Worm (Caenorhabditis elegans) whole organism, mixed stage, embryonic: ENCODE results near the gene such-1.

Experiments
- M03D4.4 ChIP-seq: sonication (generic microtip); optimal IDR thresholded peaks from 2 replicates; lab custom pipeline; 2017; ENCODE audit warnings: mild to moderate bottlenecking, missing genetic modification characterization, missing compliant biosample characterization
- bed-3 ChIP-seq: fragments of 200-800 bp; sonication (Bioruptor generic); optimal IDR thresholded peaks from 3 replicates; lab custom pipeline; 2018; ENCODE audit warnings: mild to moderate bottlenecking, missing genetic modification characterization, moderate library complexity, missing compliant biosample characterization
- blmp-1 ChIP-seq: fragments of 150-350 bp; optimal IDR thresholded peaks from 2 replicates; lab custom pipeline; 2014; ENCODE audit warnings: missing biosample characterization, missing genetic modification characterization
- ceh-39 ChIP-seq: fragments of 150-350 bp; optimal IDR thresholded peaks from 2 replicates; lab custom pipeline; 2014; ENCODE audit warnings: missing biosample characterization, missing genetic modification characterization
- ceh-43 ChIP-seq: fragments of 200-800 bp; sonication (Bioruptor generic); optimal IDR thresholded peaks from 2 replicates; lab custom pipeline; 2018; ENCODE audit warnings: mild to moderate bottlenecking, missing genetic modification characterization, moderate library complexity, missing compliant biosample characterization
- ceh-83 ChIP-seq: fragments of 200-800 bp; sonication (Bioruptor generic); optimal IDR thresholded peaks from 2 replicates; lab custom pipeline; 2018; ENCODE audit warnings: mild to moderate bottlenecking, missing genetic modification characterization, missing compliant biosample characterization
- ces-1 ChIP-seq: fragments of 150-350 bp; optimal IDR thresholded peaks from 2 replicates; lab custom pipeline; 2014; ENCODE audit warnings: missing biosample characterization, missing genetic modification reagents, missing genetic modification characterization
- cnd-1 ChIP-seq: fragments of 200-800 bp; sonication (Bioruptor generic); optimal IDR thresholded peaks from 2 replicates; lab custom pipeline; 2018; ENCODE audit warnings: mild to moderate bottlenecking, missing genetic modification characterization, missing compliant biosample characterization
- drap-1 ChIP-seq: fragments of 200-800 bp; sonication (Bioruptor generic); optimal IDR thresholded peaks from 3 replicates; lab custom pipeline; 2018; ENCODE audit warnings: mild to moderate bottlenecking, missing genetic modification characterization, missing compliant biosample characterization
- elt-1 ChIP-seq: sonication (generic microtip); optimal IDR thresholded peaks from 2 replicates; lab custom pipeline; 2017; ENCODE audit warnings: missing genetic modification characterization, mild to moderate bottlenecking, missing compliant biosample characterization, antibody characterized with exemption, moderate library complexity, borderline replicate concordance; ENCODE audit not compliant: insufficient read depth
- elt-3 ChIP-seq: fragments of 150-350 bp; optimal IDR thresholded peaks from 2 replicates; lab custom pipeline; 2014; ENCODE audit warnings: missing biosample characterization, missing genetic modification characterization
- flh-1 ChIP-seq: fragments of 200-800 bp; sonication (Bioruptor generic); optimal IDR thresholded peaks from 2 replicates; lab custom pipeline; 2018; ENCODE audit warnings: mild to moderate bottlenecking, missing genetic modification characterization, moderate library complexity, missing compliant biosample characterization
- ham-2 ChIP-seq: fragments of 200-800 bp; sonication (Bioruptor generic); optimal IDR thresholded peaks from 2 replicates; lab custom pipeline; 2018; ENCODE audit warnings: mild to moderate bottlenecking, missing genetic modification characterization, missing compliant biosample characterization
- hlh-1 ChIP-seq: fragments of 150-350 bp; optimal IDR thresholded peaks from 2 replicates; lab custom pipeline; 2014; ENCODE audit warnings: missing biosample characterization, missing genetic modification reagents, missing genetic modification characterization
- lin-32 ChIP-seq: fragments of 200-800 bp; sonication (Bioruptor generic); optimal IDR thresholded peaks from 2 replicates; lab custom pipeline; 2018; ENCODE audit warnings: mild to moderate bottlenecking, missing genetic modification characterization, missing compliant biosample characterization
- lsy-2 ChIP-seq: fragments of 150-350 bp; optimal IDR thresholded peaks from 2 replicates; lab custom pipeline; 2014; ENCODE audit warnings: missing biosample characterization, missing genetic modification characterization
- mab-5 ChIP-seq: fragments of 150-350 bp; optimal IDR thresholded peaks from 2 replicates; lab custom pipeline; 2014; ENCODE audit warnings: missing biosample characterization, missing genetic modification characterization
- mep-1 ChIP-seq: fragments of 150-350 bp; optimal IDR thresholded peaks from 2 replicates; lab custom pipeline; 2017; ENCODE audit warnings: missing biosample characterization, missing genetic modification reagents, missing genetic modification characterization, inconsistent platforms
- mls-2 ChIP-seq: sonication (generic microtip); optimal IDR thresholded peaks from 2 replicates; lab custom pipeline; 2016; ENCODE audit warnings: mild to moderate bottlenecking, missing genetic modification characterization, moderate library complexity, missing compliant biosample characterization
- nhr-12 ChIP-seq: fragments of 150-350 bp; optimal IDR thresholded peaks from 2 replicates; lab custom pipeline; 2014; ENCODE audit warnings: missing biosample characterization, missing genetic modification characterization
- nhr-2 ChIP-seq: fragments of 150-350 bp; optimal IDR thresholded peaks from 2 replicates; lab custom pipeline; 2014; ENCODE audit warnings: missing biosample characterization, missing genetic modification characterization
- nhr-237 ChIP-seq: fragments of 150-350 bp; optimal IDR thresholded peaks from 2 replicates; lab custom pipeline; 2014; ENCODE audit warnings: missing biosample characterization, missing genetic modification characterization
- nhr-28 ChIP-seq: fragments of 150-350 bp; optimal IDR thresholded peaks from 2 replicates; lab custom pipeline; 2014; ENCODE audit warnings: missing biosample characterization, missing genetic modification characterization
- nhr-76 ChIP-seq: sonication (generic microtip); optimal IDR thresholded peaks from 2 replicates; lab custom pipeline; 2017; ENCODE audit warnings: missing biosample characterization, missing genetic modification characterization
- pha-4 ChIP-seq: fragments of 150-350 bp; optimal IDR thresholded peaks from 2 replicates; lab custom pipeline; 2018; ENCODE audit warnings: missing biosample characterization, missing genetic modification reagents, missing genetic modification characterization
- sem-2 ChIP-seq: fragments of 200-800 bp; sonication (Bioruptor generic); optimal IDR thresholded peaks from 2 replicates; lab custom pipeline; 2018; ENCODE audit warnings: mild to moderate bottlenecking, missing genetic modification characterization, missing compliant biosample characterization
- sptf-1 ChIP-seq: sonication (generic microtip); optimal IDR thresholded peaks from 2 replicates; lab custom pipeline; 2017; ENCODE audit warnings: mild to moderate bottlenecking, missing genetic modification characterization, moderate library complexity, missing compliant biosample characterization
- tbx-8 ChIP-seq: fragments of 200-800 bp; sonication (Bioruptor generic); optimal IDR thresholded peaks from 2 replicates; lab custom pipeline; 2018; ENCODE audit warnings: mild to moderate bottlenecking, missing genetic modification characterization, moderate library complexity, missing compliant biosample characterization
- unc-120 ChIP-seq: sonication (generic microtip); optimal IDR thresholded peaks from 2 replicates; lab custom pipeline; 2017; ENCODE audit warnings: missing genetic modification characterization, missing compliant biosample characterization; ENCODE audit not compliant: poor library complexity, severe bottlenecking
- unc-39 ChIP-seq: fragments of 150-350 bp; optimal IDR thresholded peaks from 2 replicates; lab custom pipeline; 2014; ENCODE audit warnings: missing biosample characterization, missing genetic modification characterization
- unc-62 ChIP-seq: fragments of 150-350 bp; optimal IDR thresholded peaks from 2 replicates; lab custom pipeline; 2014; ENCODE audit warnings: missing biosample characterization, missing genetic modification reagents, missing genetic modification characterization
- ztf-11 ChIP-seq: fragments of 150-350 bp; optimal IDR thresholded peaks from 2 replicates; lab custom pipeline; 2014; ENCODE audit warnings: missing biosample characterization, missing genetic modification characterization

such-1 gene

ce11 chrIII:11478468-11479363, 44.8 kb downstream of the such-1 start:
- TF ChIP-seq unc-120 (tag; lab: Kevin White, UChicago) (no peak), unc-39 (no peak), nhr-76 (tag; lab: Kevin White, UChicago) (no peak), mls-2 (tag; lab: Kevin White, UChicago) (no peak), drap-1 (GFP tag; lab: Kevin White, UChicago) (no peak), ztf-11 (no peak), pha-4 (tag; lab: Kevin White, UChicago) (no peak), ceh-43 (no peak), nhr-237 (tag; lab: Kevin White, UChicago) (no peak), nhr-2 (tag; lab: Kevin White, UChicago) (no peak), flh-1 (GFP tag; lab: Kevin White, UChicago) (no peak), ceh-83 (GFP tag; lab: Kevin White, UChicago) (no peak), blmp-1 (no peak), ces-1 (no peak), mab-5 (tag; lab: Kevin White, UChicago) (no peak), ceh-39 (tag; lab: Kevin White, UChicago) (no peak), sptf-1 (tag; lab: Kevin White, UChicago) (no peak), hlh-1 (tag; lab: Kevin White, UChicago) (no peak), sem-2 (no peak)

ce11 chrIII:11477307-11477706, 46.3 kb downstream of the such-1 start:
- no peak for TF ChIP-seq ceh-43
- no peak for TF ChIP-seq elt-3
- no peak for TF ChIP-seq nhr-237 (tag; lab: Kevin White, UChicago)
- no peak for TF ChIP-seq mep-1 (tag; lab: Kevin White, UChicago)
- TF ChIP-seq pha-4 (tag; lab: Kevin White, UChicago), result no peak
- TF ChIP-seq nhr-28 (tag; lab: Kevin White, UChicago), result no peak

- TF ChIP-seq nhr-76 (tag; lab: Kevin White, UChicago), result no peak
- TF ChIP-seq cnd-1, result no peak
- no peak for TF ChIP-seq ceh-83 (GFP tag; lab: Kevin White, UChicago)
- no peak for TF ChIP-seq bed-3 (GFP tag; lab: Kevin White, UChicago)
- no peak for TF ChIP-seq nhr-2 (tag; lab: Kevin White, UChicago)
Observed at ce11 chrIII:11474674-11475306, 48.8 kb downstream of the such-1 start.

ce11 chrIII:11472861-11473260, 50.7 kb downstream of the such-1 start:
- TF ChIP-seq M03D4.4 (tag; lab: Kevin White, UChicago) (no peak), elt-1 (tag; lab: Kevin White, UChicago) (no peak), bed-3 (GFP tag; lab: Kevin White, UChicago) (no peak), elt-3 (no peak), ceh-43 (no peak), unc-120 (tag; lab: Kevin White, UChicago) (no peak), lsy-2 (tag; lab: Kevin White, UChicago) (no peak), nhr-12 (tag; lab: Kevin White, UChicago) (no peak), ham-2 (GFP tag; lab: Kevin White, UChicago) (no peak), hlh-1 (tag; lab: Kevin White, UChicago) (no peak), unc-62 (GFP tag; lab: Kevin White, UChicago) (no peak), sptf-1 (tag; lab: Kevin White, UChicago) (no peak), tbx-8 (GFP tag; lab: Kevin White, UChicago) (no peak), lin-32 (GFP tag; lab: Kevin White, UChicago) (no peak), flh-1 (GFP tag; lab: Kevin White, UChicago) (no peak)
